Worm (Caenorhabditis elegans) whole organism, mixed stage, embryonic: ENCODE data around the gene Y116F11B.7.

Source experiments
- mab-5 ChIP-seq: fragments of 150-350 bp; optimal IDR thresholded peaks from 2 replicates; lab custom pipeline; 2014; ENCODE audit warnings: missing biosample characterization, missing genetic modification characterization
- nhr-12 ChIP-seq: fragments of 150-350 bp; optimal IDR thresholded peaks from 2 replicates; lab custom pipeline; 2014; ENCODE audit warnings: missing biosample characterization, missing genetic modification characterization
- nhr-237 ChIP-seq: fragments of 150-350 bp; optimal IDR thresholded peaks from 2 replicates; lab custom pipeline; 2014; ENCODE audit warnings: missing biosample characterization, missing genetic modification characterization
- nhr-76 ChIP-seq: sonication (generic microtip); optimal IDR thresholded peaks from 2 replicates; lab custom pipeline; 2017; ENCODE audit warnings: missing biosample characterization, missing genetic modification characterization
- pha-4 ChIP-seq: fragments of 150-350 bp; optimal IDR thresholded peaks from 2 replicates; lab custom pipeline; 2018; ENCODE audit warnings: missing biosample characterization, missing genetic modification reagents, missing genetic modification characterization
- unc-39 ChIP-seq: fragments of 150-350 bp; optimal IDR thresholded peaks from 2 replicates; lab custom pipeline; 2014; ENCODE audit warnings: missing biosample characterization, missing genetic modification characterization
- unc-62 ChIP-seq: fragments of 150-350 bp; optimal IDR thresholded peaks from 2 replicates; lab custom pipeline; 2014; ENCODE audit warnings: missing biosample characterization, missing genetic modification reagents, missing genetic modification characterization
- ztf-11 ChIP-seq: fragments of 150-350 bp; optimal IDR thresholded peaks from 2 replicates; lab custom pipeline; 2014; ENCODE audit warnings: missing biosample characterization, missing genetic modification characterization

- TF ChIP-seq mab-5 (no peak), nhr-237 (tag; lab: Kevin White, UChicago) (no peak), ztf-11 (tag; lab: Kevin White, UChicago) (no peak), unc-62 (GFP tag; lab: Kevin White, UChicago) (no peak), nhr-76 (tag; lab: Kevin White, UChicago) (no peak), unc-39 (no peak), pha-4 (tag; lab: Kevin White, UChicago) (no peak), nhr-12 (tag; lab: Kevin White, UChicago) (no peak)
Measured at ce11 chrV:19831588-19831987, 16.5 kb upstream of the Y116F11B.7 start.
